Fruit fly (Drosophila melanogaster): ENCODE data around the gene Rpt4R.

The Rpt4R gene

dm6 chr3L:11938716-11939115 is 3.0 kb upstream of the Rpt4R start, which contains the start of gene CG44837:
Gene CG44837 (minus strand): TSS chr3L:11938872.
- TF ChIP-seq dm (GFP tag; optimal IDR thresholded peaks at IDR 0.05): no peak
- TF ChIP-seq CG8924 (tag; optimal IDR thresholded peaks at IDR 0.05): no peak
- no peak for TF ChIP-seq Xbp1 (GFP tag; optimal IDR thresholded peaks at IDR 0.05)
- TF ChIP-seq CG13287 (GFP tag; IDR thresholded peaks at IDR 0.05; ENCODE audit: partially characterized antibody): no peak
- TF ChIP-seq Tbp (GFP tag; optimal IDR thresholded peaks at IDR 0.05): no peak
- no peak for TF ChIP-seq row (GFP tag; IDR thresholded peaks at IDR 0.05)
- peak; percentile 84 for TF ChIP-seq scrt (GFP tag; optimal IDR thresholded peaks at IDR 0.05)
- peak; percentile 8 for TF ChIP-seq trem (tag; optimal IDR thresholded peaks at IDR 0.05)
- TF ChIP-seq Med (GFP tag): peak; percentile 7
- TF ChIP-seq CG12942 (GFP tag; optimal IDR thresholded peaks at IDR 0.05): no peak
- TF ChIP-seq CG6254 (GFP tag; optimal IDR thresholded peaks at IDR 0.05): no peak
- no peak for TF ChIP-seq Antp (GFP tag; optimal IDR thresholded peaks at IDR 0.05)
- peak; percentile 32 for TF ChIP-seq stwl (tag; optimal IDR thresholded peaks at IDR 0.05)
- TF ChIP-seq dpn (GFP tag; optimal IDR thresholded peaks at IDR 0.05): no peak

dm6 chr3L:11944752-11945151 is 3.0 kb downstream of the Rpt4R start, which contains the start of gene CG5883:
Gene CG5883 (minus strand): TSS chr3L:11944852.
- no peak for TF ChIP-seq Myb (GFP tag; optimal IDR thresholded peaks at IDR 0.05)
- peak; percentile 6 for TF ChIP-seq CG8388 (GFP tag; optimal IDR thresholded peaks at IDR 0.05)

- TF ChIP-seq exex (tag; optimal IDR thresholded peaks at IDR 0.05): peak; percentile 96
- peak; percentile 54 for TF ChIP-seq mirr (GFP tag; optimal IDR thresholded peaks at IDR 0.05)
- TF ChIP-seq Hey (tag; optimal IDR thresholded peaks at IDR 0.05): peak; percentile 87
- no peak for TF ChIP-seq CG31441 (GFP tag; IDR thresholded peaks at IDR 0.05)
- no peak for TF ChIP-seq Lim3 (GFP tag; IDR thresholded peaks at IDR 0.05)
- peak; percentile 19 for TF ChIP-seq CG18599 (GFP tag; optimal IDR thresholded peaks at IDR 0.05)
- no peak for TF ChIP-seq wek (GFP tag; optimal IDR thresholded peaks at IDR 0.05)
- peak; percentile 46; the same call in 1 of the 2 replicates for TF ChIP-seq GATAe (GFP tag; conservative IDR thresholded peaks at IDR 0.05)
- TF ChIP-seq grn (GFP tag; optimal IDR thresholded peaks at IDR 0.05): peak; percentile 82
- TF ChIP-seq sim (GFP tag; IDR thresholded peaks at IDR 0.05): no peak
Observed at dm6 chr3L:11947357-11947756, 5.6 kb downstream of the Rpt4R start, which contains the start of gene CG7252. Gene CG7252 (plus strand): TSS chr3L:11947675.

- TF ChIP-seq zfh1 (GFP tag; IDR thresholded peaks at IDR 0.05) (no peak), CG30020 (tag; optimal IDR thresholded peaks at IDR 0.05) (no peak), cas (GFP tag; IDR thresholded peaks at IDR 0.05) (no peak), CG17361 (GFP tag; IDR thresholded peaks at IDR 0.05) (no peak), CG15269 (tag; optimal IDR thresholded peaks at IDR 0.05) (no peak), CG8765 (GFP tag; IDR thresholded peaks at IDR 0.05) (no peak), en (GFP tag; optimal IDR thresholded peaks at IDR 0.05) (no peak), CG17186 (GFP tag; optimal IDR thresholded peaks at IDR 0.05) (no peak)
Observed at dm6 chr3L:11949539-11949938, 7.8 kb downstream of the Rpt4R start, which contains the start of gene CG17826. Gene CG17826 (plus strand): TSS chr3L:11949839.

DNA sequence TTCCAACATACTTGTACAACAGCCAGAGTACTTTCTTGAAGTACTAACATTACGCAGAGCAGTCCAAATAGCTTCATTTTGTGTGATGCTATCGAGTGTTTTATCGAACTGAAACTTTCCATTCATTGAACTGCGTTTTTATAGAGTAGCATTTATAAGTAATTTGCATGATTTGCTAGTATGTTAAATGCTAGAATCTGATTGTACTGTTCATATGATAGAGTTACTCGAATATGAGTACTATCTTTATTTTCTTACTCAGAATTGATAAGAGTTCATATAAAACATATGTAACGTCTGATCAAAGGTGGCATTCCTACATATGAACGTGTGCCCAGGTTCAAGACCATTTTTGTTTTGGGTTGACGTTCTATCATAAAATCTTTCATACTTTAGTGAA is 11.5 kb downstream of the Rpt4R start, which contains the start of gene obst-G:
obst-G (minus strand) TSS at position 101 of the 400 bp plus-strand sequence.
- no peak for TF ChIP-seq crc (GFP tag; optimal IDR thresholded peaks at IDR 0.05)
- no peak for TF ChIP-seq luna (GFP tag; optimal IDR thresholded peaks at IDR 0.05)
- TF ChIP-seq Eip74EF (GFP tag; optimal IDR thresholded peaks at IDR 0.05): no peak
- no peak for TF ChIP-seq Drgx (GFP tag; IDR thresholded peaks at IDR 0.05)
- no peak for TF ChIP-seq otp (GFP tag; IDR thresholded peaks at IDR 0.05)
- no peak for TF ChIP-seq GATAe (GFP tag; conservative IDR thresholded peaks at IDR 0.05)
- no peak for TF ChIP-seq TFAM (GFP tag; optimal IDR thresholded peaks at IDR 0.05)
- TF ChIP-seq sim (GFP tag; IDR thresholded peaks at IDR 0.05): no peak
- TF ChIP-seq yki (optimal IDR thresholded peaks at IDR 0.05): no peak
- TF ChIP-seq fd102C (GFP tag; optimal IDR thresholded peaks at IDR 0.05): no peak
- no peak for TF ChIP-seq gce (GFP tag; IDR thresholded peaks at IDR 0.05)
- TF ChIP-seq corto (GFP tag; optimal IDR thresholded peaks at IDR 0.05): no peak
- TF ChIP-seq CG3995 (GFP tag; optimal IDR thresholded peaks at IDR 0.05): no peak
- TF ChIP-seq Hmx (GFP tag; optimal IDR thresholded peaks at IDR 0.05): no peak
- TF ChIP-seq CG32532 (GFP tag; IDR thresholded peaks at IDR 0.05): no peak

Measured in whole organism, embryonic.